Fruit fly (Drosophila melanogaster) whole organism, embryonic: ENCODE data around the gene Cdk7.

ENCODE experiments used
- ATbp ChIP-seq: fragments of 200-800 bp; sonication (Bioruptor generic); optimal IDR thresholded peaks from 2 replicates; lab custom pipeline; 2017; ENCODE audit warnings: missing biosample characterization, mild to moderate bottlenecking, missing genetic modification characterization, missing genetic modification reagents
- Bgb ChIP-seq: fragments of 200-800 bp; sonication (Bioruptor generic); IDR thresholded peaks from 2 replicates; pipeline ENCODE4 v1.3.6; 2022; ENCODE audit warnings: missing biosample characterization, missing genetic modification characterization; ENCODE audit not compliant: partially characterized antibody
- CG14014 ChIP-seq: fragments of 200-800 bp; sonication (Bioruptor generic); IDR thresholded peaks from 2 replicates; pipeline ENCODE4 v1.3.6; 2022; ENCODE audit warnings: missing biosample characterization, missing genetic modification characterization
- CG15514 ChIP-seq: fragments of 200-800 bp; sonication (Bioruptor generic); optimal IDR thresholded peaks from 3 replicates; lab custom pipeline; 2017; ENCODE audit warnings: missing biosample characterization, missing genetic modification characterization, mild to moderate bottlenecking, moderate library complexity, missing genetic modification reagents
- CG16863 ChIP-seq: fragments of 200-800 bp; sonication (Bioruptor generic); optimal IDR thresholded peaks from 3 replicates; lab custom pipeline; 2016; ENCODE audit warnings: missing biosample characterization, missing genetic modification characterization
- CG17912 ChIP-seq: fragments of 200-800 bp; sonication (Bioruptor generic); optimal IDR thresholded peaks from 2 replicates; lab custom pipeline; 2018; ENCODE audit warnings: missing biosample characterization, mild to moderate bottlenecking, missing genetic modification characterization
- CG1792 ChIP-seq: fragments of 200-800 bp; sonication (Bioruptor generic); optimal IDR thresholded peaks from 2 replicates; lab custom pipeline; 2016; ENCODE audit warnings: missing biosample characterization, missing genetic modification characterization
- CG18262 ChIP-seq: fragments of 200-800 bp; optimal IDR thresholded peaks from 3 replicates; lab custom pipeline; 2019; ENCODE audit warnings: missing biosample characterization, mild to moderate bottlenecking, missing genetic modification characterization, moderate library complexity
- CG18619 ChIP-seq: fragments of 200-800 bp; sonication (Bioruptor generic); optimal IDR thresholded peaks from 3 replicates; lab custom pipeline; 2017; ENCODE audit warnings: missing biosample characterization, mild to moderate bottlenecking, missing genetic modification characterization
- CG2889 ChIP-seq: fragments of 200-800 bp; sonication (Bioruptor generic); IDR thresholded peaks from 3 replicates; pipeline ENCODE4 v1.3.6; 2022; ENCODE audit warnings: missing biosample characterization, missing genetic modification characterization
- CG30403 ChIP-seq: fragments of 200-800 bp; sonication (Bioruptor generic); optimal IDR thresholded peaks from 3 replicates; lab custom pipeline; 2016; ENCODE audit warnings: missing biosample characterization, missing genetic modification characterization
- CG3065 ChIP-seq: fragments of 200-800 bp; sonication (Bioruptor generic); optimal IDR thresholded peaks from 2 replicates; lab custom pipeline; 2016; ENCODE audit warnings: missing biosample characterization, missing genetic modification characterization
- CG32532 ChIP-seq: fragments of 200-800 bp; sonication (Bioruptor generic); IDR thresholded peaks from 2 replicates; pipeline ENCODE4 v1.3.6; 2022; ENCODE audit warnings: missing biosample characterization, missing genetic modification characterization
- CG7556 ChIP-seq: fragments of 200-800 bp; sonication (Bioruptor generic); optimal IDR thresholded peaks from 2 replicates; lab custom pipeline; 2017; ENCODE audit warnings: missing biosample characterization, mild to moderate bottlenecking, missing genetic modification characterization
- CG9609 ChIP-seq: fragments of 200-800 bp; sonication (Bioruptor generic); optimal IDR thresholded peaks from 3 replicates; lab custom pipeline; 2016; ENCODE audit warnings: missing biosample characterization, missing genetic modification characterization
- D ChIP-seq, 2 experiments: fragments of 200-800 bp in 1 of 2; fragments of >200 bp in 1 of 2; sonication (Bioruptor generic) in 1 of 2; optimal IDR thresholded peaks; 2 replicates in 1 of 2; 3 replicates in 1 of 2; lab custom pipeline; 2017; ENCODE audit warnings: mild to moderate bottlenecking in 1 of 2, missing biosample characterization in 1 of 2, missing genetic modification characterization in 1 of 2, missing genetic modification reagents in 1 of 2
- D19A ChIP-seq: fragments of 200-800 bp; optimal IDR thresholded peaks from 3 replicates; lab custom pipeline; 2019; ENCODE audit warnings: missing biosample characterization, mild to moderate bottlenecking, missing genetic modification characterization, moderate library complexity
- Doc2 ChIP-seq: fragments of 200-800 bp; sonication (Bioruptor generic); IDR thresholded peaks from 2 replicates; pipeline ENCODE4 v1.3.6; 2022; ENCODE audit warnings: missing biosample characterization, missing genetic modification characterization
- Dp ChIP-seq: fragments of 200-800 bp; sonication (Bioruptor generic); optimal IDR thresholded peaks from 2 replicates; lab custom pipeline; 2018; ENCODE audit warnings: missing biosample characterization, mild to moderate bottlenecking, missing genetic modification characterization, moderate library complexity
- Eip74EF ChIP-seq, 2 experiments: fragments of 200-800 bp in 1 of 2; fragments of >200 bp in 1 of 2; sonication (Bioruptor generic) in 1 of 2; optimal IDR thresholded peaks; 2 replicates each; lab custom pipeline; 2017 to 2019; ENCODE audit warnings: missing biosample characterization in 2 of 2, missing genetic modification characterization in 2 of 2, mild to moderate bottlenecking in 1 of 2, moderate library complexity in 1 of 2
- HLH4C ChIP-seq: fragments of 200-800 bp; sonication (Bioruptor generic); IDR thresholded peaks from 3 replicates; pipeline ENCODE4 v1.3.6; 2022; ENCODE audit warnings: missing biosample characterization, missing genetic modification characterization; ENCODE audit not compliant: partially characterized antibody
- Hr39 ChIP-seq: fragments of >200 bp; optimal IDR thresholded peaks from 2 replicates; lab custom pipeline; 2017
- Mad ChIP-seq: fragments of 200-800 bp; sonication (Bioruptor generic); optimal IDR thresholded peaks from 2 replicates; lab custom pipeline; 2016; ENCODE audit warnings: missing biosample characterization, missing genetic modification characterization
- Max ChIP-seq: fragments of 200-800 bp; sonication (Bioruptor generic); optimal IDR thresholded peaks from 2 replicates; lab custom pipeline; 2016; ENCODE audit warnings: missing biosample characterization, mild to moderate bottlenecking, missing genetic modification characterization
- Med ChIP-seq: fragments of 200-800 bp; sonication (Bioruptor generic); peaks from one replicate; lab custom pipeline; 2016; ENCODE audit warnings: missing biosample characterization, missing genetic modification characterization, mild to moderate bottlenecking, inconsistent platforms, moderate library complexity
- Neu2 ChIP-seq: fragments of 200-800 bp; sonication (Bioruptor generic); optimal IDR thresholded peaks from 3 replicates; lab custom pipeline; 2016; ENCODE audit warnings: missing biosample characterization, missing genetic modification characterization, borderline replicate concordance
- Nf-YC ChIP-seq: fragments of 200-800 bp; optimal IDR thresholded peaks from 3 replicates; lab custom pipeline; 2019; ENCODE audit warnings: missing biosample characterization, mild to moderate bottlenecking, missing genetic modification characterization, moderate library complexity
- Rx ChIP-seq: fragments of 200-800 bp; sonication (Bioruptor generic); IDR thresholded peaks from 2 replicates; pipeline ENCODE4 v1.3.6; 2022; ENCODE audit warnings: missing biosample characterization, missing genetic modification characterization
- Side ChIP-seq: fragments of 200-800 bp; sonication (Bioruptor generic); optimal IDR thresholded peaks from 2 replicates; lab custom pipeline; 2016; ENCODE audit warnings: missing biosample characterization, missing genetic modification characterization
- Tbp ChIP-seq: fragments of >200 bp; optimal IDR thresholded peaks from 2 replicates; lab custom pipeline; 2018; ENCODE audit warnings: missing biosample characterization, missing genetic modification characterization
- Usf ChIP-seq: fragments of 200-800 bp; sonication (Bioruptor generic); optimal IDR thresholded peaks from 2 replicates; lab custom pipeline; 2017; ENCODE audit warnings: missing genotype, missing biosample characterization, missing genetic modification characterization
- chif ChIP-seq, 2 experiments: fragments of 200-800 bp; sonication (Bioruptor generic); optimal IDR thresholded peaks; 3 replicates each; lab custom pipeline; 2016; ENCODE audit warnings: missing biosample characterization in 2 of 2, missing genetic modification characterization in 2 of 2
- corto ChIP-seq: fragments of 200-800 bp; sonication (Bioruptor generic); optimal IDR thresholded peaks from 2 replicates; lab custom pipeline; 2016; ENCODE audit warnings: missing biosample characterization, mild to moderate bottlenecking, missing genetic modification characterization, moderate library complexity
- croc ChIP-seq: fragments of 200-800 bp; sonication (Bioruptor generic); conservative IDR thresholded peaks from 3 replicates; pipeline ENCODE4 v1.3.6; 2022; ENCODE audit warnings: missing biosample characterization, missing genetic modification characterization
- jigr1 ChIP-seq: fragments of 200-800 bp; sonication (Bioruptor generic); IDR thresholded peaks from 3 replicates; pipeline ENCODE4 v1.3.6; 2022; ENCODE audit warnings: missing biosample characterization, missing genetic modification characterization
- pita ChIP-seq: fragments of 200-800 bp; sonication (Bioruptor generic); optimal IDR thresholded peaks from 2 replicates; lab custom pipeline; 2017; ENCODE audit warnings: missing biosample characterization, mild to moderate bottlenecking, missing genetic modification characterization
- tgo ChIP-seq: fragments of 200-800 bp; sonication (Bioruptor generic); IDR thresholded peaks from 3 replicates; pipeline ENCODE4 v1.3.6; 2022; ENCODE audit warnings: missing biosample characterization, missing genetic modification characterization
- trem ChIP-seq: fragments of 200-800 bp; optimal IDR thresholded peaks from 3 replicates; lab custom pipeline; 2019; ENCODE audit warnings: missing biosample characterization, mild to moderate bottlenecking, missing genetic modification characterization, moderate library complexity
- tx ChIP-seq: fragments of 200-800 bp; sonication (Bioruptor generic); optimal IDR thresholded peaks from 2 replicates; lab custom pipeline; 2016; ENCODE audit warnings: missing biosample characterization, missing genetic modification characterization
- usp ChIP-seq: fragments of >200 bp; optimal IDR thresholded peaks from 2 replicates; lab custom pipeline; 2017; ENCODE audit warnings: missing biosample characterization, missing genetic modification characterization

Cdk7 gene

DNA sequence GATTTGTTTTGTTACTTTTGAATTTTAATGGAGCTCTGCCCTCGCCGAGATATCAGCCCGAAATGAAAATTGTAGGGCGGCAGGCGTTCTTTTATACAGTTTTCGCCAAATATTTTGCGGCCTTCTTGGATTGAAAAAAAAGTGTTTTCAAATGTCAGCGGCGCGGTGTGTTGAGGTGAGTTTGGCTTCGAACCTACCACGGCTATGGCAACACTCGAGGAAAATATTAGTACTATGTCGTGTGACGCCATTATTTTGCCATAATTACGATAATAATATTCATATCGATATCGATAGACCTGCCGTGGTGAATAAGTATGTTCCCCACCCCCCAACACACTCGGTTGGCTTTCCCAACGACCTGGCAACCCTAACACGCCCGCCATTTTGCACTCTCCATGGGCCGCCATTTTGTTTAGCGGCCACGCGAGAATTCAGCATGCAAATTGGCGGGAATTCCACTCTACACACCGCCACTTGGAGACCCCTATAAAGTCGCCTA, 3.1 kb upstream of the Cdk7 start, which contains the start of the genes TrxT and dhd (continued):
- TF ChIP-seq Usf (GFP tag; lab: Kevin White, UChicago) = no peak
- no peak for TF ChIP-seq usp (GFP tag; lab: Kevin White, UChicago)
- no peak for TF ChIP-seq Doc2 (GFP tag; lab: Robert Waterston, UW)
- no peak for TF ChIP-seq Hr39 (lab: Kevin White, UChicago)
- no peak for TF ChIP-seq CG1792 (GFP tag; lab: Kevin White, UChicago)
- no peak for TF ChIP-seq tx (GFP tag; lab: Kevin White, UChicago)
- no peak for TF ChIP-seq Neu2 (GFP tag; lab: Kevin White, UChicago)
- TF ChIP-seq CG15514 (GFP tag; lab: Kevin White, UChicago) = peak; percentile 62
- no peak for TF ChIP-seq CG2889
- no peak for TF ChIP-seq jigr1 (GFP tag; lab: Robert Waterston, UW)
- TF ChIP-seq Max (GFP tag; lab: Kevin White, UChicago) = peak; percentile 6
- TF ChIP-seq CG17912 (GFP tag; lab: Kevin White, UChicago) = no peak
- TF ChIP-seq Eip74EF (GFP tag; optimal IDR thresholded peaks at IDR 0.05; lab: Kevin White, UChicago) = no peak
- 0 out of 2 replicates have a peak, but pooled peaks have one; percentile 34 for TF ChIP-seq CG14014 (GFP tag; lab: Robert Waterston, UW)
- TF ChIP-seq Nf-YC (tag; lab: Kevin White, UChicago) = peak; percentile 36
- peak; percentile 75 for TF ChIP-seq Dp
- no peak for TF ChIP-seq D (optimal IDR thresholded peaks at IDR 0.05; lab: Kevin White, UChicago)
- no peak for TF ChIP-seq D (GFP tag; optimal IDR thresholded peaks at IDR 0.05; lab: Kevin White, UChicago)
- no peak for TF ChIP-seq CG3065 (GFP tag; lab: Kevin White, UChicago)
- TF ChIP-seq Bgb (GFP tag; lab: Robert Waterston, UW) = peak; percentile 68
- no peak for TF ChIP-seq tgo (GFP tag; lab: Robert Waterston, UW)
- TF ChIP-seq D19A (tag; lab: Kevin White, UChicago) = no peak
- no peak for TF ChIP-seq CG18262 (tag; lab: Kevin White, UChicago)
- peak; percentile 93 for TF ChIP-seq Med
- TF ChIP-seq CG16863 (GFP tag; lab: Kevin White, UChicago) = no peak
- no peak for TF ChIP-seq CG7556
- TF ChIP-seq CG30403 (GFP tag; lab: Kevin White, UChicago) = no peak
- no peak for TF ChIP-seq Side (GFP tag; lab: Kevin White, UChicago)
- no peak for TF ChIP-seq croc (GFP tag; lab: Robert Waterston, UW)
- TF ChIP-seq, all 482 proteins: peak for 151

dm6 chrX:5307317-5307716, 1.5 kb downstream of the Cdk7 start, which contains the start of gene CG17764:
Gene CG17764 (minus strand): TSS chrX:5307417.
- TF ChIP-seq trem (tag; lab: Kevin White, UChicago) = no peak
- no peak for TF ChIP-seq CG32532 (GFP tag; lab: Robert Waterston, UW)
- TF ChIP-seq CG9609 = no peak
- TF ChIP-seq Mad (GFP tag; lab: Kevin White, UChicago) = no peak
- TF ChIP-seq Rx = no peak
- no peak for TF ChIP-seq Tbp (GFP tag; lab: Kevin White, UChicago)
- TF ChIP-seq chif (GFP tag; optimal IDR thresholded peaks at IDR 0.05; lab: Kevin White, UChicago) = no peak
- no peak for TF ChIP-seq HLH4C (GFP tag; lab: Robert Waterston, UW)
- no peak for TF ChIP-seq Nf-YC (tag; lab: Kevin White, UChicago)
- TF ChIP-seq corto (GFP tag; lab: Kevin White, UChicago) = no peak
- TF ChIP-seq CG18619 (GFP tag; lab: Kevin White, UChicago) = no peak
- no peak for TF ChIP-seq pita (GFP tag; lab: Kevin White, UChicago)
- no peak for TF ChIP-seq CG3065 (GFP tag; lab: Kevin White, UChicago)
- no peak for TF ChIP-seq ATbp
- TF ChIP-seq, all 482 proteins: peak for 0
